Worm (Caenorhabditis elegans) whole organism, L1 larva: ENCODE measurements around the gene faah-6.
A peak's percentile ranks its signal among the peaks of the same experiment; 100 is the strongest.

ENCODE experiments used
- ama-1 ChIP-seq: fragments of 150-350 bp; optimal IDR thresholded peaks from 2 replicates; lab custom pipeline; 2014
- hlh-4 ChIP-seq: sonication (generic microtip); optimal IDR thresholded peaks from 2 replicates; lab custom pipeline; 2016; ENCODE audit warnings: mild to moderate bottlenecking, missing genetic modification characterization, missing compliant biosample characterization
- irx-1 ChIP-seq: sonication (generic microtip); optimal IDR thresholded peaks from 2 replicates; lab custom pipeline; 2016; ENCODE audit warnings: missing genetic modification characterization, missing compliant biosample characterization
- lin-13 ChIP-seq: fragments of 150-350 bp; optimal IDR thresholded peaks from 2 replicates; lab custom pipeline; 2014; ENCODE audit warnings: missing biosample characterization, missing genetic modification reagents, missing genetic modification characterization
- nhr-11 ChIP-seq: fragments of 150-350 bp; optimal IDR thresholded peaks from 2 replicates; lab custom pipeline; 2014; ENCODE audit warnings: missing biosample characterization, missing genetic modification characterization
- pqm-1 ChIP-seq: sonication (generic microtip); optimal IDR thresholded peaks from 3 replicates; lab custom pipeline; 2017; ENCODE audit warnings: missing biosample characterization, missing genetic modification characterization

- no peak for TF ChIP-seq nhr-11 (tag; lab: Kevin White, UChicago)
- TF ChIP-seq irx-1 (tag; lab: Kevin White, UChicago): no peak
- TF ChIP-seq lin-13: no peak
- no peak for TF ChIP-seq pqm-1 (tag; lab: Kevin White, UChicago)
- TF ChIP-seq ama-1 (lab: Kevin White, UChicago): peak; percentile 49
- TF ChIP-seq hlh-4: no peak
These were observed 8.9 kb upstream of the faah-6 start for ce11 chrIII:11641347-11641746.
